Worm (Caenorhabditis elegans): ENCODE measurements around the gene clk-2.

The clk-2 gene

ce11 chrIII:7533012-7533411 is 14.7 kb upstream of the clk-2 start:
- TF ChIP-seq madf-9 (GFP tag; conservative IDR thresholded peaks at IDR 0.05) (no peak), duxl-1 (tag; optimal IDR thresholded peaks at IDR 0.05; ENCODE audit: poor library complexity) (no peak), unc-62 (GFP tag; optimal IDR thresholded peaks at IDR 0.05 in 1 of 2) (peak in 1 of 2 experiments; percentile 66), unc-62 (tag; optimal IDR thresholded peaks at IDR 0.05) (no peak), daf-19 (GFP tag; conservative IDR thresholded peaks at IDR 0.05) (no peak), ceh-28 (tag; optimal IDR thresholded peaks at IDR 0.05) (peak; percentile 14), php-3 (GFP tag; IDR thresholded peaks at IDR 0.05) (no peak)

ce11 chrIII:7531385-7531784 is 13.1 kb upstream of the clk-2 start:
- no peak for TF ChIP-seq nhr-41 (GFP tag; IDR thresholded peaks at IDR 0.05)
- TF ChIP-seq aha-1 (tag): peak; percentile 14
- TF ChIP-seq unc-62 (GFP tag; optimal IDR thresholded peaks at IDR 0.05 in 1 of 2): peak in 1 of 2 experiments; percentile 88
- TF ChIP-seq unc-62 (tag; optimal IDR thresholded peaks at IDR 0.05): no peak

ce11 chrIII:7530830-7531229 is 12.5 kb upstream of the clk-2 start:
- TF ChIP-seq lin-38 (GFP tag; IDR thresholded peaks at IDR 0.05): no peak
- peak in 1 of 2 experiments; percentile 97 for TF ChIP-seq unc-62 (GFP tag; optimal IDR thresholded peaks at IDR 0.05 in 1 of 2)
- TF ChIP-seq unc-62 (tag; optimal IDR thresholded peaks at IDR 0.05): no peak

- TF ChIP-seq vab-7 (GFP tag; IDR thresholded peaks at IDR 0.05) (no peak), spr-3 (GFP tag; optimal IDR thresholded peaks at IDR 0.05) (no peak), hif-1 (tag; optimal IDR thresholded peaks at IDR 0.05) (no peak), unc-130 (GFP tag; optimal IDR thresholded peaks at IDR 0.05) (no peak), ctbp-1 (GFP tag; IDR thresholded peaks at IDR 0.05) (no peak), lim-7 (GFP tag; IDR thresholded peaks at IDR 0.05) (no peak), lin-15B (tag; optimal IDR thresholded peaks at IDR 0.05) (no peak), mes-2 (tag; optimal IDR thresholded peaks at IDR 0.05; ENCODE audit: poor library complexity, severe bottlenecking) (no peak), daf-12 (tag; optimal IDR thresholded peaks at IDR 0.05) (no peak), F44E2.7 (GFP tag; IDR thresholded peaks at IDR 0.05) (no peak)
Observed at ce11 chrIII:7530108-7530507, 11.8 kb upstream of the clk-2 start.

- TF ChIP-seq lsy-2 (tag; optimal IDR thresholded peaks at IDR 0.05): peak in 1 of 2 experiments; percentile 5
- TF ChIP-seq dmd-6 (GFP tag; IDR thresholded peaks at IDR 0.05): no peak
- no peak for TF ChIP-seq F26F4.8 (GFP tag; conservative IDR thresholded peaks at IDR 0.05)
- TF ChIP-seq nhr-28 (tag; optimal IDR thresholded peaks at IDR 0.05): no peak
- no peak for TF ChIP-seq ceh-28 (tag; optimal IDR thresholded peaks at IDR 0.05)
- TF ChIP-seq mdl-1 (tag; optimal IDR thresholded peaks at IDR 0.05): no peak
- no peak for TF ChIP-seq hlh-30 (tag; optimal IDR thresholded peaks at IDR 0.05; ENCODE audit: insufficient read depth)
- no peak for TF ChIP-seq ceh-82 (tag; optimal IDR thresholded peaks at IDR 0.05)
- TF ChIP-seq saeg-2 (GFP tag; IDR thresholded peaks at IDR 0.05): no peak
- peak in 1 of 2 experiments; percentile 31 for TF ChIP-seq unc-62 (GFP tag; optimal IDR thresholded peaks at IDR 0.05 in 1 of 2)
- no peak for TF ChIP-seq unc-62 (tag; optimal IDR thresholded peaks at IDR 0.05)
- TF ChIP-seq lin-1 (GFP tag; IDR thresholded peaks at IDR 0.05): no peak
- TF ChIP-seq zip-2 (tag; optimal IDR thresholded peaks at IDR 0.05): no peak
- TF ChIP-seq cey-2 (tag; optimal IDR thresholded peaks at IDR 0.05; ENCODE audit: borderline replicate concordance, insufficient read depth): no peak
- TF ChIP-seq ctbp-1 (GFP tag; IDR thresholded peaks at IDR 0.05): no peak
- no peak for TF ChIP-seq hlh-11 (tag; optimal IDR thresholded peaks at IDR 0.05)
Observed at ce11 chrIII:7526974-7527466, 8.7 kb upstream of the clk-2 start.

Data from whole organism, L4 larva.